Fruit fly (Drosophila melanogaster): ENCODE results near the gene Cpr67B.

Cpr67B gene

dm6 chr3L:9420054-9420818 is 15.6 kb downstream of the Cpr67B start (continued):
- peak; percentile 22 for TF ChIP-seq CG12659 (GFP tag; optimal IDR thresholded peaks at IDR 0.05)
- TF ChIP-seq Hand (GFP tag; optimal IDR thresholded peaks at IDR 0.05): no peak
- peak; percentile 68; the same call in 1 of the 3 replicates for TF ChIP-seq so (GFP tag; IDR thresholded peaks at IDR 0.05)
- TF ChIP-seq CG12299 (tag; optimal IDR thresholded peaks at IDR 0.05): no peak
- TF ChIP-seq fd64A (GFP tag; optimal IDR thresholded peaks at IDR 0.05): no peak
- peak; percentile 55 for TF ChIP-seq CG31441 (GFP tag; IDR thresholded peaks at IDR 0.05)
- peak; percentile 70 for TF ChIP-seq CG1603 (tag; optimal IDR thresholded peaks at IDR 0.05)
- TF ChIP-seq run (tag; optimal IDR thresholded peaks at IDR 0.05): peak; percentile 51
- TF ChIP-seq Ada2b (GFP tag; IDR thresholded peaks at IDR 0.05): peak; percentile 55
- no peak for TF ChIP-seq Atf3 (GFP tag; optimal IDR thresholded peaks at IDR 0.05)
- no peak for TF ChIP-seq aop (GFP tag; IDR thresholded peaks at IDR 0.05)
- TF ChIP-seq CG18011 (GFP tag; optimal IDR thresholded peaks at IDR 0.05): no peak
- TF ChIP-seq hbn (GFP tag; IDR thresholded peaks at IDR 0.05; ENCODE audit: partially characterized antibody): no peak
- 0 out of 3 replicates have a peak, but pooled peaks have one; percentile 16 for TF ChIP-seq zfh1 (GFP tag; IDR thresholded peaks at IDR 0.05)
- peak in 1 of 2 experiments; percentile 32 for TF ChIP-seq Hr78 (GFP tag; optimal IDR thresholded peaks at IDR 0.05)
- no peak for TF ChIP-seq Hmx (GFP tag; optimal IDR thresholded peaks at IDR 0.05)
- peak; percentile 38 for TF ChIP-seq CG30403 (GFP tag; optimal IDR thresholded peaks at IDR 0.05)
- no peak for TF ChIP-seq dm (GFP tag; optimal IDR thresholded peaks at IDR 0.05)
- no peak for TF ChIP-seq CG10543 (GFP tag; optimal IDR thresholded peaks at IDR 0.05)
- no peak for TF ChIP-seq crol (GFP tag; IDR thresholded peaks at IDR 0.05)
- no peak for TF ChIP-seq HmgZ (tag; optimal IDR thresholded peaks at IDR 0.05)
- TF ChIP-seq CG11456 (GFP tag; IDR thresholded peaks at IDR 0.05): 0 out of 3 replicates have a peak, but pooled peaks have one; percentile 24
- TF ChIP-seq kay (GFP tag; optimal IDR thresholded peaks at IDR 0.05): no peak
- peak; percentile 62 for TF ChIP-seq ap (GFP tag; IDR thresholded peaks at IDR 0.05)
- no peak for TF ChIP-seq CG9876 (GFP tag; optimal IDR thresholded peaks at IDR 0.05)
- TF ChIP-seq CG7357 (GFP tag; IDR thresholded peaks at IDR 0.05): no peak
- no peak for TF ChIP-seq CG17186 (GFP tag; optimal IDR thresholded peaks at IDR 0.05)
- peak; percentile 66 for TF ChIP-seq CG17359 (tag; optimal IDR thresholded peaks at IDR 0.05)
- peak; percentile 59 for TF ChIP-seq nau (GFP tag; optimal IDR thresholded peaks at IDR 0.05)
- TF ChIP-seq mld (GFP tag; IDR thresholded peaks at IDR 0.05; ENCODE audit: partially characterized antibody): no peak
- 0 out of 3 replicates have a peak, but pooled peaks have one; percentile 32 for TF ChIP-seq Dbx (GFP tag; IDR thresholded peaks at IDR 0.05)
- no peak for TF ChIP-seq CG17802 (tag; optimal IDR thresholded peaks at IDR 0.05)
- peak; percentile 53; the same call in 1 of the 2 replicates for TF ChIP-seq sisA (GFP tag; IDR thresholded peaks at IDR 0.05)
- no peak for TF ChIP-seq GATAe (GFP tag; conservative IDR thresholded peaks at IDR 0.05)
- peak; percentile 12 for TF ChIP-seq CG7786 (GFP tag; optimal IDR thresholded peaks at IDR 0.05)
- TF ChIP-seq seq (GFP tag; IDR thresholded peaks at IDR 0.05): peak; percentile 58; the same call in 1 of the 2 replicates
- no peak for TF ChIP-seq CG6854 (GFP tag; optimal IDR thresholded peaks at IDR 0.05)
- TF ChIP-seq CG9932 (GFP tag; IDR thresholded peaks at IDR 0.05): no peak
- TF ChIP-seq CG2120 (GFP tag; optimal IDR thresholded peaks at IDR 0.05): peak; percentile 49
- TF ChIP-seq CG8944 (GFP tag; optimal IDR thresholded peaks at IDR 0.05): no peak
- no peak for TF ChIP-seq btn (GFP tag; optimal IDR thresholded peaks at IDR 0.05)
- TF ChIP-seq ro (GFP tag; IDR thresholded peaks at IDR 0.05): no peak
- peak; percentile 23 for TF ChIP-seq CG13775 (GFP tag; optimal IDR thresholded peaks at IDR 0.05)
- TF ChIP-seq corto (GFP tag; optimal IDR thresholded peaks at IDR 0.05): peak; percentile 82
- TF ChIP-seq CG33557 (GFP tag; optimal IDR thresholded peaks at IDR 0.05): no peak
- TF ChIP-seq CG30431 (GFP tag; optimal IDR thresholded peaks at IDR 0.05): no peak
- no peak for TF ChIP-seq CG6272 (GFP tag; IDR thresholded peaks at IDR 0.05)
- peak; percentile 12 for TF ChIP-seq CG1233 (GFP tag; optimal IDR thresholded peaks at IDR 0.05)
- TF ChIP-seq eyg (GFP tag; optimal IDR thresholded peaks at IDR 0.05): no peak
